Worm (Caenorhabditis elegans) whole organism, L1 larva: ENCODE results near the gene med-2.

ENCODE experiments used
- xbp-1 ChIP-seq: sonication (generic microtip); optimal IDR thresholded peaks from 2 replicates; lab custom pipeline; 2016; ENCODE audit warnings: missing genetic modification characterization, missing compliant biosample characterization
- ztf-4 ChIP-seq: fragments of 150-350 bp; optimal IDR thresholded peaks from 2 replicates; lab custom pipeline; 2014; ENCODE audit warnings: missing biosample characterization, missing genetic modification characterization

ce11 chrIII:6904468-6904867, 20.2 kb downstream of the med-2 start:
- TF ChIP-seq xbp-1 (tag; lab: Kevin White, UChicago) (no peak), ztf-4 (tag; lab: Kevin White, UChicago) (no peak)
